Worm (Caenorhabditis elegans) whole organism, young adult: ENCODE data around the gene F22E12.3.
A peak's percentile ranks its signal among the peaks of the same experiment; 100 is the strongest.

Source experiments
- B0019.2 ChIP-seq: fragments of 200-800 bp; sonication (Bioruptor generic); conservative IDR thresholded peaks from 2 replicates; pipeline ENCODE4 v1.3.6; 2022; ENCODE audit warnings: missing genetic modification reagents, missing genetic modification characterization, missing compliant biosample characterization
- D2030.7 ChIP-seq: fragments of 200-800 bp; sonication (Bioruptor generic); IDR thresholded peaks from 2 replicates; pipeline ENCODE4 v1.3.6; 2022; ENCODE audit warnings: missing genetic modification reagents, missing genetic modification characterization, missing compliant biosample characterization
- F39B2.1 ChIP-seq: fragments of 200-800 bp; sonication (Bioruptor generic); IDR thresholded peaks from 2 replicates; pipeline ENCODE4 v1.3.6; 2022; ENCODE audit warnings: missing genetic modification reagents, missing genetic modification characterization, missing compliant biosample characterization
- F49E8.2 ChIP-seq: sonication (generic microtip); optimal IDR thresholded peaks from 3 replicates; lab custom pipeline; 2017; ENCODE audit warnings: missing genetic modification characterization, mild to moderate bottlenecking, missing compliant biosample characterization, antibody characterized with exemption, moderate library complexity; ENCODE audit not compliant: insufficient read depth
- K12H6.12 ChIP-seq: fragments of 200-800 bp; sonication (Bioruptor generic); optimal IDR thresholded peaks from 2 replicates; lab custom pipeline; 2018; ENCODE audit warnings: mild to moderate bottlenecking, missing genetic modification characterization, missing compliant biosample characterization
- T26A5.8 ChIP-seq: sonication (generic microtip); optimal IDR thresholded peaks from 2 replicates; lab custom pipeline; 2016; ENCODE audit warnings: missing genetic modification characterization, missing compliant biosample characterization
- Y53G8AR.9 ChIP-seq: fragments of 200-800 bp; sonication (Bioruptor generic); conservative IDR thresholded peaks from 2 replicates; pipeline ENCODE4 v1.3.6; 2022; ENCODE audit warnings: missing genetic modification reagents, missing genetic modification characterization, missing compliant biosample characterization
- Y79H2A.3 ChIP-seq: fragments of 200-800 bp; sonication (Bioruptor generic); conservative IDR thresholded peaks from 2 replicates; pipeline ENCODE4 v1.3.6; 2022; ENCODE audit warnings: missing genetic modification reagents, missing genetic modification characterization, missing compliant biosample characterization
- ZK185.1 ChIP-seq: sonication (generic microtip); optimal IDR thresholded peaks from 2 replicates; lab custom pipeline; 2016; ENCODE audit warnings: mild to moderate bottlenecking, missing genetic modification characterization, missing compliant biosample characterization; ENCODE audit not compliant: poor library complexity, severe bottlenecking
- akir-1 ChIP-seq: fragments of 200-800 bp; sonication (Bioruptor generic); optimal IDR thresholded peaks from 2 replicates; lab custom pipeline; 2018; ENCODE audit warnings: mild to moderate bottlenecking, missing genetic modification characterization, moderate library complexity, missing compliant biosample characterization
- atf-7 ChIP-seq: sonication (generic microtip); optimal IDR thresholded peaks from 2 replicates; lab custom pipeline; 2017; ENCODE audit warnings: mild to moderate bottlenecking, missing genetic modification characterization, missing compliant biosample characterization
- athp-1 ChIP-seq: sonication (generic microtip); optimal IDR thresholded peaks from 2 replicates; lab custom pipeline; 2017; ENCODE audit warnings: mild to moderate bottlenecking, missing genetic modification characterization, missing compliant biosample characterization
- cebp-1 ChIP-seq, 2 experiments: fragments of 200-800 bp in 1 of 2; sonication (Bioruptor generic) in 1 of 2; sonication (generic microtip) in 1 of 2; IDR thresholded peaks in 1 of 2; optimal IDR thresholded peaks in 1 of 2; 2 replicates each; pipeline versions ENCODE4 v1.3.6 to Lab custom; 2017 to 2022; ENCODE audit warnings: missing compliant biosample characterization in 2 of 2, missing genetic modification characterization in 2 of 2, mild to moderate bottlenecking in 1 of 2, missing genetic modification reagents in 1 of 2, moderate library complexity in 1 of 2
- cebp-2 ChIP-seq: fragments of 200-800 bp; sonication (Bioruptor generic); IDR thresholded peaks from 2 replicates; pipeline ENCODE4 v1.3.6; 2022; ENCODE audit warnings: missing genetic modification characterization, missing compliant biosample characterization
- ceh-91 ChIP-seq: fragments of 200-800 bp; sonication (Bioruptor generic); IDR thresholded peaks from 2 replicates; pipeline ENCODE4 v1.3.6; 2022; ENCODE audit warnings: missing genetic modification reagents, missing genetic modification characterization, missing compliant biosample characterization
- dox-1 ChIP-seq: fragments of 200-800 bp; sonication (Bioruptor generic); IDR thresholded peaks from 2 replicates; pipeline ENCODE4 v1.3.6; 2022; ENCODE audit warnings: missing genetic modification reagents, missing genetic modification characterization, missing compliant biosample characterization
- efl-1 ChIP-seq: fragments of 150-350 bp; optimal IDR thresholded peaks from 2 replicates; lab custom pipeline; 2014; ENCODE audit warnings: missing biosample characterization, missing genetic modification reagents, missing genetic modification characterization
- ets-4 ChIP-seq: fragments of 200-800 bp; sonication (Bioruptor generic); optimal IDR thresholded peaks from 2 replicates; lab custom pipeline; 2018; ENCODE audit warnings: mild to moderate bottlenecking, missing genetic modification characterization, missing compliant biosample characterization
- fkh-3 ChIP-seq: sonication (generic microtip); optimal IDR thresholded peaks from 2 replicates; lab custom pipeline; 2016; ENCODE audit warnings: mild to moderate bottlenecking, missing genetic modification characterization, missing compliant biosample characterization
- him-1 ChIP-seq: sonication (generic microtip); optimal IDR thresholded peaks from 2 replicates; lab custom pipeline; 2016; ENCODE audit warnings: missing genotype, missing genetic modification reagents, missing genetic modification characterization, missing compliant biosample characterization
- hlh-12 ChIP-seq: sonication (generic microtip); optimal IDR thresholded peaks from 2 replicates; lab custom pipeline; 2016; ENCODE audit warnings: missing genetic modification characterization, missing compliant biosample characterization
- hmg-1.2 ChIP-seq: fragments of 200-800 bp; sonication (Bioruptor generic); IDR thresholded peaks from 2 replicates; pipeline ENCODE4 v1.3.6; 2022; ENCODE audit warnings: missing genetic modification reagents, missing genetic modification characterization, missing compliant biosample characterization
- hmg-20 ChIP-seq: fragments of 200-800 bp; sonication (Bioruptor generic); IDR thresholded peaks from 2 replicates; pipeline ENCODE4 v1.3.6; 2022; ENCODE audit warnings: missing genetic modification reagents, missing genetic modification characterization, missing compliant biosample characterization
- hsf-1 ChIP-seq: fragments of 200-800 bp; sonication (Bioruptor generic); IDR thresholded peaks from 2 replicates; pipeline ENCODE4 v1.3.6; 2022; ENCODE audit warnings: missing genetic modification reagents, missing genetic modification characterization, missing compliant biosample characterization
- lag-1 ChIP-seq: fragments of 200-800 bp; sonication (Bioruptor generic); IDR thresholded peaks from 2 replicates; pipeline ENCODE4 v1.3.6; 2022; ENCODE audit warnings: missing genetic modification reagents, missing genetic modification characterization, missing compliant biosample characterization
- let-607 ChIP-seq, 2 experiments: fragments of 200-800 bp in 1 of 2; sonication (Bioruptor generic) in 1 of 2; sonication (generic microtip) in 1 of 2; optimal IDR thresholded peaks; 2 replicates each; lab custom pipeline; 2016 to 2018; ENCODE audit warnings: mild to moderate bottlenecking in 2 of 2, missing compliant biosample characterization in 2 of 2, missing genetic modification characterization in 2 of 2, moderate library complexity in 2 of 2, missing genotype in 1 of 2
- lsl-1 ChIP-seq: fragments of 200-800 bp; sonication (Bioruptor generic); optimal IDR thresholded peaks from 2 replicates; lab custom pipeline; 2018; ENCODE audit warnings: mild to moderate bottlenecking, missing genetic modification characterization, moderate library complexity, missing compliant biosample characterization
- lsy-27 ChIP-seq: sonication (generic microtip); optimal IDR thresholded peaks from 2 replicates; lab custom pipeline; 2017; ENCODE audit warnings: missing genetic modification characterization, mild to moderate bottlenecking, missing compliant biosample characterization, antibody characterized with exemption, missing genotype, borderline replicate concordance; ENCODE audit not compliant: insufficient read depth
- madf-3 ChIP-seq: fragments of 200-800 bp; sonication (Bioruptor generic); IDR thresholded peaks from 2 replicates; pipeline ENCODE4 v1.3.6; 2022; ENCODE audit warnings: missing genetic modification reagents, missing genetic modification characterization, missing compliant biosample characterization
- mcd-1 ChIP-seq: fragments of 200-800 bp; sonication (Bioruptor generic); IDR thresholded peaks from 2 replicates; pipeline ENCODE4 v1.3.6; 2022; ENCODE audit warnings: missing genetic modification reagents, missing genetic modification characterization, missing compliant biosample characterization
- mxl-1 ChIP-seq: sonication (generic microtip); optimal IDR thresholded peaks from 2 replicates; lab custom pipeline; 2016; ENCODE audit warnings: missing genetic modification characterization, missing compliant biosample characterization
- nhr-27 ChIP-seq: fragments of 200-800 bp; sonication (Bioruptor generic); optimal IDR thresholded peaks from 2 replicates; lab custom pipeline; 2018; ENCODE audit warnings: mild to moderate bottlenecking, missing genetic modification characterization, moderate library complexity, missing compliant biosample characterization
- nhr-80 ChIP-seq: sonication (generic microtip); optimal IDR thresholded peaks from 2 replicates; lab custom pipeline; 2016; ENCODE audit warnings: missing genetic modification characterization, missing compliant biosample characterization
- sptf-2 ChIP-seq: fragments of 200-800 bp; sonication (Bioruptor generic); optimal IDR thresholded peaks from 2 replicates; lab custom pipeline; 2018; ENCODE audit warnings: mild to moderate bottlenecking, missing genetic modification characterization, missing compliant biosample characterization
- tbx-9 ChIP-seq: sonication (generic microtip); optimal IDR thresholded peaks from 2 replicates; lab custom pipeline; 2016; ENCODE audit warnings: borderline replicate concordance, missing genetic modification characterization, inconsistent platforms, missing compliant biosample characterization
- unc-130 ChIP-seq: sonication (generic microtip); optimal IDR thresholded peaks from 2 replicates; lab custom pipeline; 2016; ENCODE audit warnings: missing genetic modification reagents, missing genetic modification characterization, missing compliant biosample characterization
- xnd-1 ChIP-seq: sonication (generic microtip); optimal IDR thresholded peaks from 2 replicates; lab custom pipeline; 2016; ENCODE audit warnings: missing genotype, missing genetic modification reagents, missing genetic modification characterization, missing compliant biosample characterization
- ztf-25 ChIP-seq: fragments of 200-800 bp; sonication (Bioruptor generic); IDR thresholded peaks from 2 replicates; pipeline ENCODE4 v1.3.6; 2022; ENCODE audit warnings: missing genetic modification reagents, missing genetic modification characterization, missing compliant biosample characterization

Gene F22E12.3

DNA sequence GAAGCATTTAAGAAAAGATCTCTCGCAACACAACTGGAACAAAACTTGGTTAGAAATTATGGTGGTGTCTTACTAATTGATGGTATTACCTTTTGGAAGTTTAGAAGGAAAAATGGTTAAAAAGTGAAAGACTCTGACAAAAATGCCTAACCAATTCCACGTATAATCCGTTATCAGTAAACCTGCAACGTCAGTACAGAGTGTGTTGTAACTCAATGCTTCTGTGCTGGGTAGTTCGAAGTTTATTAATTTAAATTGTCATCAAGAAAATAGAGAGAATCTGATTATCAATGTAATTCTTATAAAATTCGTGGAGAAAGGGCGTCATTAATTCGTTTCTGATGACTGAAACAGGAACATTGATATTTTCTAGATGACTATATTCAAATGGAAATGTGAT, 28.0 kb downstream of the F22E12.3 start:
- TF ChIP-seq tbx-9 (tag; lab: Kevin White, UChicago) (no peak), nhr-80 (tag; lab: Kevin White, UChicago) (peak; percentile 44), let-607 (tag; optimal IDR thresholded peaks at IDR 0.05; lab: Kevin White, UChicago) (peak in 1 of 2 experiments; percentile 35), efl-1 (GFP tag; lab: Kevin White, UChicago) (no peak), ztf-25 (no peak)
- TF ChIP-seq, all 124 proteins: peak for 2

DNA sequence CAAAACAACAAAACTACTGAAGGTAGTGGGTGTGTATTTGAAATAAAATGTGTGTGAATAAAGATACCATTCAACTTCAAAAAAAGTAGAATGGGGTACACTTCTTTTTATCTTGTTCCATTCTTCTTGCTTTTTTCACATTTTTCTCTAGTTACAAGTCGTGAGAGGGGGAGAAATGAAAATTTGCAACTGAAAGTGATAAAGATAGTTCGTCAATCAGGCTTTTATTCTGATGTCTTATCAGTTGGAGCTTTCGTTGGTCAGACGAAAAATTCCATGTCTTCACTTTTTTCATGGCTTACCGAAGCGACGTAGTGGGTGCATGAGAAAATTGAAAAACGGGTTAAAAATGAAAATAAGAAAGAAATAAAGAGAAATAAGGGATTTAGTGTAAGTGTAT, 29.5 kb downstream of the F22E12.3 start, which contains the start of gene Y32F6A.4:
Gene Y32F6A.4 (minus strand): TSS at position 347 of the 400 bp plus-strand sequence.
- TF ChIP-seq nhr-80 (tag; lab: Kevin White, UChicago) (peak; percentile 47), let-607 (tag; optimal IDR thresholded peaks at IDR 0.05; lab: Kevin White, UChicago) (no peak)

DNA sequence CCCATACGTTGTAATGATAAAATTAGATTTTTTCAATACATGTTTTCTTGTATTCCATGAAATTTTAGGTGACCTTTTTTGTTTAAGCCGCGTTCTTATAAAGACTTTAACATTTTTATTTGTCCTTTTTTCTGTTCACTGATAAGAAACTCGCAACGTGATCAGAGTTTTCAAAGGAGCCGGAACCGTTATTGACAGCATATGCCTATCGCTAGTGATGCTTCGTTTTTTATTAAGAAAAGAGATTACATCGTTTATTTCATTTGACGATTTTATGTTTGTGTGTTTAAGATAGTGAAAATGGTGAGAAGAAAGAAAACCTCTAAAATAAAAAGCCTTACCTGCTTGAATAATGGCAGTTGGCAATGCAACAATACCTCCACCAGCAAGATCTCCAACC, 30.6 kb downstream of the F22E12.3 start:
- TF ChIP-seq nhr-80 (tag; lab: Kevin White, UChicago), result peak; percentile 87
- peak; percentile 32; the same call in 1 of the 2 replicates for TF ChIP-seq dox-1 (GFP tag; lab: Robert Waterston, UW)
- no peak for TF ChIP-seq cebp-2
- TF ChIP-seq ets-4 (GFP tag; lab: Kevin White, UChicago), result peak; percentile 82

DNA sequence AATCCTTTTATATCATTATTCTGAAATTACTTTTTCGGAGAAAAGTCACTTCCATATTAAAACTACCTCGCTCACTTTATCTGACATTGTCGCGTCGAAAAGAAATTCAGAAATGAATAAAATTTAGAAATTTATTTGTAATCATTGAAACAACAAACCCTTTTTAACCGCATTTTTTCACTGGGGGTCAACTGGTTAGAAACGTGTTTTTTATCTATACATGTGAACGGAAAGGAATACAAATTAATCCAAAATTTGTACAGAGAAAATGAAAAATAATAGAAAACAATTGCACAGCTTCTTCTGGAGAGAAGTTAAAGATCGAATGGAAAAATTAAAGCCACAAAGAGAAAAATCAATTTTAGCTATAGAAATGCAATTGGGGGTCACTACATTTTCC, 34.6 kb downstream of the F22E12.3 start, which contains the start of gene tag-314:
Gene tag-314 (minus strand): TSS at position 101 of the 400 bp plus-strand sequence.
- no peak for TF ChIP-seq hmg-20
- TF ChIP-seq T26A5.8 (tag; lab: Kevin White, UChicago), result no peak
- TF ChIP-seq lag-1, result no peak
- TF ChIP-seq mcd-1 (GFP tag; lab: Robert Waterston, UW), result no peak
- no peak for TF ChIP-seq mxl-1 (tag; lab: Kevin White, UChicago)
- TF ChIP-seq K12H6.12 (tag; lab: Kevin White, UChicago), result no peak
- no peak for TF ChIP-seq ceh-91
- TF ChIP-seq dox-1 (GFP tag; lab: Robert Waterston, UW), result no peak
- no peak for TF ChIP-seq athp-1 (tag; lab: Kevin White, UChicago)
- TF ChIP-seq lsy-27 (tag; lab: Kevin White, UChicago), result no peak
- no peak for TF ChIP-seq fkh-3 (tag; lab: Kevin White, UChicago)
- TF ChIP-seq sptf-2 (GFP tag; lab: Kevin White, UChicago), result no peak
- TF ChIP-seq B0019.2, result no peak
- TF ChIP-seq efl-1 (GFP tag; lab: Kevin White, UChicago), result no peak
- no peak for TF ChIP-seq nhr-27 (tag; lab: Kevin White, UChicago)
- no peak for TF ChIP-seq hlh-12 (tag; lab: Kevin White, UChicago)
- TF ChIP-seq Y79H2A.3 (GFP tag; lab: Robert Waterston, UW), result no peak
- no peak for TF ChIP-seq F39B2.1 (GFP tag; lab: Robert Waterston, UW)
- TF ChIP-seq akir-1 (GFP tag; lab: Kevin White, UChicago), result no peak
- no peak for TF ChIP-seq D2030.7
- TF ChIP-seq, all 124 proteins: peak for 0

DNA sequence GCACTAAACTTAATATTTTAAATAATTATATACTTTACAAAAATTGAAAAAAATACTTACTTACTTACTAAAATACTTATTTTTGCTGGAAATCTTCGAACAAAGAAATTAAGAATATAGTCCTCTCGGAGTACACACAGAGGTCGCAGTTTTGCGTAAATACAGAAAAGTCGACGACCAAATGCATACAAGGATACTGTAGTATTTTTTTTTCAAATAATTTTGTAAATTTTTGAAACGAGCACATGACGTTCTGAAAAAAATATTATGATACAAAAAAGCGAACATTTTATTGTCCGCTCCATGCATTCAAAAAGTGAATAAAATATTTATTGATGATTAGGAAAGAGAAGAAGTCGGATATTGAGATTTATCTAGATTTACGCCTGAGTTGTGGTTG, 36.9 kb downstream of the F22E12.3 start, which contains the start of gene apc-10:
Gene apc-10 (minus strand): TSS at position 101 of the 400 bp plus-strand sequence.
- TF ChIP-seq him-1 (no peak), lsl-1 (GFP tag; lab: Kevin White, UChicago) (peak; percentile 62)

ce11 chrV:10425098-10425497, 38.1 kb downstream of the F22E12.3 start, which contains the start of gene col-12:
col-12 (minus strand) TSS chrV:10425198.
- TF ChIP-seq madf-3 (GFP tag; lab: Robert Waterston, UW) (no peak), nhr-27 (tag; lab: Kevin White, UChicago) (no peak), Y53G8AR.9 (GFP tag; lab: Robert Waterston, UW) (no peak), hmg-1.2 (GFP tag; lab: Robert Waterston, UW) (no peak), F49E8.2 (no peak), mcd-1 (GFP tag; lab: Robert Waterston, UW) (no peak), unc-130 (no peak), hsf-1 (GFP tag; lab: Robert Waterston, UW) (no peak), D2030.7 (no peak), atf-7 (tag; lab: Kevin White, UChicago) (no peak), fkh-3 (tag; lab: Kevin White, UChicago) (no peak), ZK185.1 (tag; lab: Kevin White, UChicago) (no peak), cebp-1 (GFP tag; IDR thresholded peaks at IDR 0.05; lab: Robert Waterston, UW) (no peak), cebp-1 (tag; optimal IDR thresholded peaks at IDR 0.05; lab: Kevin White, UChicago) (no peak), T26A5.8 (tag; lab: Kevin White, UChicago) (no peak), mxl-1 (tag; lab: Kevin White, UChicago) (no peak), xnd-1 (tag; lab: Kevin White, UChicago) (no peak)
- TF ChIP-seq, all 124 proteins: peak for 0
